Worm (Caenorhabditis elegans) whole organism, L1 larva: ENCODE data around the gene Y11D7A.10.

Source experiments
- elt-3 ChIP-seq, 6 experiments: fragments of 150-350 bp in 1 of 6; sonication (generic microtip); optimal IDR thresholded peaks; 2 replicates each; lab custom pipeline; 2017 to 2018; ENCODE audit warnings: missing biosample characterization in 6 of 6, missing genetic modification characterization in 6 of 6, inconsistent platforms in 1 of 6
- ets-5 ChIP-seq: fragments of 200-800 bp; sonication (Bioruptor generic); IDR thresholded peaks from 2 replicates; pipeline ENCODE4 v1.3.6; 2022; ENCODE audit warnings: missing genetic modification characterization, missing compliant biosample characterization
- fkh-10 ChIP-seq: sonication (generic microtip); optimal IDR thresholded peaks from 2 replicates; lab custom pipeline; 2017; ENCODE audit warnings: missing biosample characterization, missing genetic modification reagents, missing genetic modification characterization
- grh-1 ChIP-seq: fragments of 200-800 bp; sonication (Bioruptor generic); IDR thresholded peaks from 2 replicates; pipeline ENCODE4 v1.3.6; 2022; ENCODE audit warnings: missing genetic modification reagents, missing genetic modification characterization, missing compliant biosample characterization
- lin-13 ChIP-seq: fragments of 150-350 bp; optimal IDR thresholded peaks from 2 replicates; lab custom pipeline; 2014; ENCODE audit warnings: missing biosample characterization, missing genetic modification reagents, missing genetic modification characterization
- lir-3 ChIP-seq: sonication (generic microtip); optimal IDR thresholded peaks from 2 replicates; lab custom pipeline; 2016; ENCODE audit warnings: mild to moderate bottlenecking, missing genetic modification characterization, moderate library complexity, missing compliant biosample characterization; ENCODE audit not compliant: poor library complexity
- nhr-19 ChIP-seq: fragments of 200-800 bp; sonication (Bioruptor generic); conservative IDR thresholded peaks from 2 replicates; pipeline ENCODE4 v1.3.6; 2022; ENCODE audit warnings: missing genetic modification characterization, missing compliant biosample characterization
- snpc-4 ChIP-seq: fragments of 150-350 bp; optimal IDR thresholded peaks from 2 replicates; lab custom pipeline; 2014; ENCODE audit warnings: missing biosample characterization, missing genetic modification characterization
- tbx-2 ChIP-seq: sonication (generic microtip); optimal IDR thresholded peaks from 2 replicates; lab custom pipeline; 2016; ENCODE audit warnings: missing genetic modification characterization, missing compliant biosample characterization
- unc-62 ChIP-seq: fragments of 150-350 bp; optimal IDR thresholded peaks from 2 replicates; lab custom pipeline; 2014; ENCODE audit warnings: missing biosample characterization, missing genetic modification reagents, missing genetic modification characterization
- zag-1 ChIP-seq: fragments of 150-350 bp; optimal IDR thresholded peaks from 2 replicates; lab custom pipeline; 2014; ENCODE audit warnings: missing biosample characterization, missing genetic modification characterization

- TF ChIP-seq fkh-10 (no peak), snpc-4 (no peak), elt-3 (tag; optimal IDR thresholded peaks at IDR 0.05; lab: Kevin White, UChicago) (no peak), lir-3 (tag; lab: Kevin White, UChicago) (no peak), grh-1 (GFP tag; lab: Robert Waterston, UW) (no peak), tbx-2 (tag; lab: Kevin White, UChicago) (peak; percentile 36), lin-13 (GFP tag; lab: Kevin White, UChicago) (no peak), nhr-19 (GFP tag; lab: Robert Waterston, UW) (peak; percentile 21; the same call in 1 of the 2 replicates), zag-1 (tag; lab: Kevin White, UChicago) (no peak), ets-5 (no peak), unc-62 (GFP tag; lab: Kevin White, UChicago) (no peak)
Measured at ce11 chrIV:9260334-9260733, 766 bp upstream of the Y11D7A.10 start.
